Fruit fly (Drosophila melanogaster): Measurements from ENCODE around the gene Srp54.

Srp54 gene

DNA sequence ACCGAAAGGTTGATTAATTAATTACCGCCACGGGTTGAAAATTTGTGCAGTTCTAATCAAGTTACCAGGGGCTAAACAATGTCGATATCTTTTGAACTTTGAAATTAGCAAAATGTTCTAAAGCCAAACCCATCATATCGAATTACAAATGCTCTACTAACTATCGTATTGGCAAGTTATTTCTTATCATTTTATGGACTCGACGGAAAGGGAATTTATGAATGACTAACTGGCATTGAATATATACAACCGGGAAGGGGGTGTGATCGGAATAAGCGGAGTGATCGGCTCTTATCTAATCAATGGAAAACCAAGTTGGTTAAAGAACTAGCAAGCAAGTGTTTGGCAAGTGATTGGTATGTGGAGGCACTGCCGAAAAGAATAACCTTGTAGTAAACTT lies 30.8 kb downstream of the Srp54 start (continued):
- TF ChIP-seq vvl (GFP tag; IDR thresholded peaks at IDR 0.05) (no peak), dm (GFP tag; optimal IDR thresholded peaks at IDR 0.05) (no peak), p53 (GFP tag; optimal IDR thresholded peaks at IDR 0.05) (no peak), cas (GFP tag; IDR thresholded peaks at IDR 0.05) (no peak), gem (tag; optimal IDR thresholded peaks at IDR 0.05) (no peak), Bteb2 (GFP tag; optimal IDR thresholded peaks at IDR 0.05) (no peak), Adf1 (GFP tag; IDR thresholded peaks at IDR 0.05) (no peak), dpn (GFP tag; optimal IDR thresholded peaks at IDR 0.05) (no peak), CG4820 (GFP tag; optimal IDR thresholded peaks at IDR 0.05) (no peak), ash1 (GFP tag; optimal IDR thresholded peaks at IDR 0.05) (no peak), CG17802 (tag; optimal IDR thresholded peaks at IDR 0.05) (no peak), Scr (GFP tag; IDR thresholded peaks at IDR 0.05; ENCODE audit: partially characterized antibody) (no peak), CG42726 (GFP tag; IDR thresholded peaks at IDR 0.05; ENCODE audit: partially characterized antibody) (no peak), sc (optimal IDR thresholded peaks at IDR 0.05) (no peak), sc (GFP tag; optimal IDR thresholded peaks at IDR 0.05) (no peak), crp (GFP tag; optimal IDR thresholded peaks at IDR 0.05) (no peak), CG13296 (GFP tag; optimal IDR thresholded peaks at IDR 0.05) (peak; percentile 30)

DNA sequence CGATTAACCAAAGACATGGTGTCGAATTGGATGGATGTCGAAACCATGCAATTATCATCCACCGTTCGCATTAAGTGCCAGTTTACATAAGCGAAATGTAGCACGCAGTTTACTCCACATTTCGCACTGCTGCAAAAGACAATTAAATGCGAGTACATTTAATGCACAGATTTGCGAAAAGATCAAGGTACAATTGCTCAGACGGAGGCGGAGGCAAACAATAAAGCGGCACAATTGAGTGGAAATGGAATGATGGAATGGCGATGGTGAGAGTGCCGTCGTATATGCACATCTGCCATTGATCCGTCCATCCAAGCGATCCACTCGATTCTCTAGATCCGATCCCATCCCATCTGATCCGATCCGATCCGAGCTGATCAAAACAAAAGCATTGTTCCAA lies 32.4 kb downstream of the Srp54 start:
- TF ChIP-seq Gug (GFP tag; IDR thresholded peaks at IDR 0.05) (no peak), nom (GFP tag; optimal IDR thresholded peaks at IDR 0.05) (peak; percentile 82), Ets65A (GFP tag) (peak; percentile 24)

DNA sequence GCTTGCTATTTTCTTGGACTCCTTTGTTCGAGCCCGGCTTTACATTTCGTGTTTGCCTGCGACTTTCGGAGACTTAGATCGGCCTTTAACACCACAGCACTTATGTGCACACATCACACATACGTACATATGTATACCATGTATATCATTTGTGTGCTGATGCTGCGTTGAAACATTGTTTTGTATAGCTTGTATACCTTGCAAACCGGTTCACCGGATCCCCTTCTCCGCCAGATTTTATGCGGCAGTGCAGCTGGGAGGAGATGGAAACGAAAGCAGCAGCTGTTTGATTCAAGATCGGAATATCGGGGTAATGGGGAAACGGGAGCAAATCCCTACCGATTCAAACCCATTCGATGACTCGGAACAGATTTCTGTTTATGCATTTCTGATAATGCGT lies 33.3 kb downstream of the Srp54 start:
- TF ChIP-seq al (GFP tag; IDR thresholded peaks at IDR 0.05) (no peak), Camta (GFP tag; optimal IDR thresholded peaks at IDR 0.05) (no peak), HmgZ (tag; optimal IDR thresholded peaks at IDR 0.05) (no peak), CG8944 (GFP tag; optimal IDR thresholded peaks at IDR 0.05) (no peak), CG9215 (GFP tag; IDR thresholded peaks at IDR 0.05) (no peak), lola (GFP tag; optimal IDR thresholded peaks at IDR 0.05) (no peak), vvl (GFP tag; IDR thresholded peaks at IDR 0.05) (no peak), lab (GFP tag; optimal IDR thresholded peaks at IDR 0.05) (no peak), CrebB (tag; optimal IDR thresholded peaks at IDR 0.05) (no peak), fd3F (GFP tag; optimal IDR thresholded peaks at IDR 0.05) (no peak), CG7987 (GFP tag; optimal IDR thresholded peaks at IDR 0.05) (no peak), Dfd (GFP tag; optimal IDR thresholded peaks at IDR 0.05) (no peak), CG12391 (tag; optimal IDR thresholded peaks at IDR 0.05) (no peak), nerfin-1 (tag; optimal IDR thresholded peaks at IDR 0.05) (no peak), sisA (GFP tag; IDR thresholded peaks at IDR 0.05) (no peak), row (GFP tag; IDR thresholded peaks at IDR 0.05) (no peak), CG4854 (GFP tag; optimal IDR thresholded peaks at IDR 0.05) (no peak), CG3065 (GFP tag; optimal IDR thresholded peaks at IDR 0.05) (no peak), Sox102F (GFP tag; optimal IDR thresholded peaks at IDR 0.05) (no peak), oc (tag; optimal IDR thresholded peaks at IDR 0.05) (peak; percentile 19), Hr3 (GFP tag; optimal IDR thresholded peaks at IDR 0.05) (no peak), CG12236 (GFP tag; optimal IDR thresholded peaks at IDR 0.05) (no peak), cg (GFP tag; optimal IDR thresholded peaks at IDR 0.05) (peak; percentile 19), CG12299 (tag; optimal IDR thresholded peaks at IDR 0.05) (no peak), CG6791 (GFP tag; IDR thresholded peaks at IDR 0.05; ENCODE audit: partially characterized antibody) (no peak), CG10959 (GFP tag; IDR thresholded peaks at IDR 0.05) (no peak), CG15696 (tag; optimal IDR thresholded peaks at IDR 0.05) (no peak), Gsc (GFP tag; IDR thresholded peaks at IDR 0.05) (no peak), CG11398 (GFP tag; optimal IDR thresholded peaks at IDR 0.05) (no peak), stc (GFP tag; IDR thresholded peaks at IDR 0.05) (no peak), CG17802 (tag; optimal IDR thresholded peaks at IDR 0.05) (no peak)

All from whole organism, embryonic.